Worm (Caenorhabditis elegans) whole organism, young adult: ENCODE results near the gene rmif-2.

ENCODE experiments used
- C06A6.2 ChIP-seq: fragments of 200-800 bp; sonication (Bioruptor generic); conservative IDR thresholded peaks from 2 replicates; pipeline ENCODE4 v1.3.6; 2022; ENCODE audit warnings: missing genetic modification characterization, missing compliant biosample characterization
- Y53F4B.3 ChIP-seq: fragments of 200-800 bp; sonication (Bioruptor generic); IDR thresholded peaks from 2 replicates; pipeline ENCODE4 v1.3.6; 2022; ENCODE audit warnings: missing genetic modification reagents, missing genetic modification characterization, missing compliant biosample characterization
- Y67H2A.10 ChIP-seq: fragments of 200-800 bp; sonication (Bioruptor generic); conservative IDR thresholded peaks from 2 replicates; pipeline ENCODE4 v1.3.6; 2022; ENCODE audit warnings: missing genetic modification reagents, missing genetic modification characterization, missing compliant biosample characterization
- ZK185.1 ChIP-seq: sonication (generic microtip); optimal IDR thresholded peaks from 2 replicates; lab custom pipeline; 2016; ENCODE audit warnings: mild to moderate bottlenecking, missing genetic modification characterization, missing compliant biosample characterization; ENCODE audit not compliant: poor library complexity, severe bottlenecking
- atf-7 ChIP-seq: sonication (generic microtip); optimal IDR thresholded peaks from 2 replicates; lab custom pipeline; 2017; ENCODE audit warnings: mild to moderate bottlenecking, missing genetic modification characterization, missing compliant biosample characterization
- athp-1 ChIP-seq: sonication (generic microtip); optimal IDR thresholded peaks from 2 replicates; lab custom pipeline; 2017; ENCODE audit warnings: mild to moderate bottlenecking, missing genetic modification characterization, missing compliant biosample characterization
- bed-1 ChIP-seq: fragments of 200-800 bp; sonication (Bioruptor generic); IDR thresholded peaks from 2 replicates; pipeline ENCODE4 v1.3.6; 2022; ENCODE audit warnings: missing genetic modification reagents, missing genetic modification characterization, missing compliant biosample characterization
- chd-7 ChIP-seq: sonication (generic microtip); optimal IDR thresholded peaks from 2 replicates; lab custom pipeline; 2016; ENCODE audit warnings: mild to moderate bottlenecking, missing genetic modification characterization, moderate library complexity, missing compliant biosample characterization
- die-1 ChIP-seq: sonication (generic microtip); optimal IDR thresholded peaks from 2 replicates; lab custom pipeline; 2016; ENCODE audit warnings: missing genotype, mild to moderate bottlenecking, missing genetic modification characterization, missing compliant biosample characterization
- fkh-3 ChIP-seq: sonication (generic microtip); optimal IDR thresholded peaks from 2 replicates; lab custom pipeline; 2016; ENCODE audit warnings: mild to moderate bottlenecking, missing genetic modification characterization, missing compliant biosample characterization
- hmg-1.2 ChIP-seq: fragments of 200-800 bp; sonication (Bioruptor generic); IDR thresholded peaks from 2 replicates; pipeline ENCODE4 v1.3.6; 2022; ENCODE audit warnings: missing genetic modification reagents, missing genetic modification characterization, missing compliant biosample characterization
- lin-35 ChIP-seq, 3 experiments: fragments of 150-350 bp in 2 of 3; sonication (generic microtip) in 1 of 3; optimal IDR thresholded peaks; 2 replicates each; lab custom pipeline; 2014 to 2018; ENCODE audit warnings: missing biosample characterization in 3 of 3, missing genetic modification characterization in 3 of 3, missing genetic modification reagents in 3 of 3
- madf-3 ChIP-seq: fragments of 200-800 bp; sonication (Bioruptor generic); IDR thresholded peaks from 2 replicates; pipeline ENCODE4 v1.3.6; 2022; ENCODE audit warnings: missing genetic modification reagents, missing genetic modification characterization, missing compliant biosample characterization
- mxl-1 ChIP-seq: sonication (generic microtip); optimal IDR thresholded peaks from 2 replicates; lab custom pipeline; 2016; ENCODE audit warnings: missing genetic modification characterization, missing compliant biosample characterization
- nfya-1 ChIP-seq: sonication (generic microtip); optimal IDR thresholded peaks from 2 replicates; lab custom pipeline; 2017; ENCODE audit warnings: antibody characterized with exemption, missing compliant biosample characterization, missing genetic modification characterization, borderline replicate concordance; ENCODE audit not compliant: insufficient read depth
- nfya-2 ChIP-seq: fragments of 200-800 bp; sonication (Bioruptor generic); IDR thresholded peaks from 2 replicates; pipeline ENCODE4 v1.3.6; 2022; ENCODE audit warnings: missing genetic modification reagents, missing genetic modification characterization, missing compliant biosample characterization
- nfyb-1 ChIP-seq: fragments of 200-800 bp; sonication (Bioruptor generic); IDR thresholded peaks from 2 replicates; pipeline ENCODE4 v1.3.6; 2022; ENCODE audit warnings: missing genetic modification reagents, missing genetic modification characterization, missing compliant biosample characterization
- nhr-120 ChIP-seq: fragments of 200-800 bp; sonication (Bioruptor generic); IDR thresholded peaks from 2 replicates; pipeline ENCODE4 v1.3.6; 2022; ENCODE audit warnings: missing genetic modification characterization, missing compliant biosample characterization
- nhr-80 ChIP-seq: sonication (generic microtip); optimal IDR thresholded peaks from 2 replicates; lab custom pipeline; 2016; ENCODE audit warnings: missing genetic modification characterization, missing compliant biosample characterization
- pha-4 ChIP-seq: fragments of 150-350 bp; sonication (generic microtip); optimal IDR thresholded peaks from 2 replicates; lab custom pipeline; 2014; ENCODE audit warnings: missing biosample characterization, missing genetic modification reagents, missing genetic modification characterization
- snpc-4 ChIP-seq, 5 experiments: fragments of 150-350 bp in 1 of 5; sonication (generic microtip) in 4 of 5; optimal IDR thresholded peaks; 2 replicates each; lab custom pipeline; 2014 to 2018; ENCODE audit warnings: missing genetic modification characterization in 5 of 5, missing biosample characterization in 3 of 5, antibody characterized with exemption in 2 of 5, mild to moderate bottlenecking in 2 of 5, missing compliant biosample characterization in 2 of 5, missing genotype in 2 of 5, moderate library complexity in 2 of 5, missing genetic modification reagents in 1 of 5
- tbp1 ChIP-seq: fragments of 200-800 bp; sonication (Bioruptor generic); optimal IDR thresholded peaks from 2 replicates; lab custom pipeline; 2018; ENCODE audit warnings: mild to moderate bottlenecking, missing genetic modification characterization, missing compliant biosample characterization
- ztf-25 ChIP-seq: fragments of 200-800 bp; sonication (Bioruptor generic); IDR thresholded peaks from 2 replicates; pipeline ENCODE4 v1.3.6; 2022; ENCODE audit warnings: missing genetic modification reagents, missing genetic modification characterization, missing compliant biosample characterization
- ztf-26 ChIP-seq: sonication (generic microtip); optimal IDR thresholded peaks from 2 replicates; lab custom pipeline; 2017; ENCODE audit warnings: missing genetic modification characterization, missing compliant biosample characterization
- ztf-28 ChIP-seq: fragments of 200-800 bp; sonication (Bioruptor generic); IDR thresholded peaks from 2 replicates; pipeline ENCODE4 v1.3.6; 2022; ENCODE audit warnings: missing genetic modification reagents, missing genetic modification characterization, missing compliant biosample characterization

rmif-2 gene

ce11 chrIV:1216290-1216689 is 33.9 kb downstream of the rmif-2 start, which contains the start of gene W09G12.9:
Gene W09G12.9 (plus strand): TSS chrIV:1216590.
- TF ChIP-seq ztf-25 (GFP tag; lab: Robert Waterston, UW) (no peak), nhr-80 (tag; lab: Kevin White, UChicago) (peak; percentile 40)

- TF ChIP-seq C06A6.2 (GFP tag; lab: Robert Waterston, UW), result no peak
- no peak for TF ChIP-seq tbp1 (GFP tag; lab: Kevin White, UChicago)
- no peak for TF ChIP-seq athp-1 (tag; lab: Kevin White, UChicago)
- TF ChIP-seq hmg-1.2, result peak; percentile 81
These were observed 38.8 kb downstream of the rmif-2 start, which contains the start of gene W09G12.10 for ce11 chrIV:1221167-1221566. Gene W09G12.10 (minus strand): TSS chrIV:1221287.

- TF ChIP-seq chd-7 (tag; lab: Kevin White, UChicago), result no peak
- no peak for TF ChIP-seq bed-1 (GFP tag; lab: Robert Waterston, UW)
- TF ChIP-seq Y67H2A.10 (GFP tag; lab: Robert Waterston, UW), result no peak
- TF ChIP-seq nfya-2 (GFP tag; lab: Robert Waterston, UW), result no peak
- no peak for TF ChIP-seq ztf-26 (tag; lab: Kevin White, UChicago)
- no peak for TF ChIP-seq die-1
- TF ChIP-seq atf-7 (tag; lab: Kevin White, UChicago), result no peak
- TF ChIP-seq ZK185.1 (tag; lab: Kevin White, UChicago), result no peak
- TF ChIP-seq madf-3 (GFP tag; lab: Robert Waterston, UW), result no peak
These were observed 42.4 kb downstream of the rmif-2 start for ce11 chrIV:1224781-1225180.

ce11 chrIV:1225596-1226232 is 43.3 kb downstream of the rmif-2 start, which contains the start of gene W09G12.8:
Gene W09G12.8 (plus strand): TSS chrIV:1226182.
- no peak for TF ChIP-seq lin-35 (GFP tag; optimal IDR thresholded peaks at IDR 0.05; lab: Kevin White, UChicago)
- TF ChIP-seq snpc-4 (GFP tag; optimal IDR thresholded peaks at IDR 0.05; lab: Kevin White, UChicago), result no peak
- TF ChIP-seq snpc-4 (tag; optimal IDR thresholded peaks at IDR 0.05; lab: Kevin White, UChicago), result no peak
- TF ChIP-seq ztf-28 (GFP tag; lab: Robert Waterston, UW), result no peak
- TF ChIP-seq nfya-1 (tag; lab: Kevin White, UChicago), result no peak
- no peak for TF ChIP-seq pha-4 (tag; lab: Kevin White, UChicago)
- TF ChIP-seq nhr-120 (GFP tag; lab: Robert Waterston, UW), result no peak
- no peak for TF ChIP-seq Y53F4B.3 (GFP tag; lab: Robert Waterston, UW)
- TF ChIP-seq fkh-3 (tag; lab: Kevin White, UChicago), result no peak
- TF ChIP-seq, all 124 proteins: peak for 0

- TF ChIP-seq nhr-80 (tag; lab: Kevin White, UChicago) (peak; percentile 48), mxl-1 (tag; lab: Kevin White, UChicago) (no peak)
These were observed 46.3 kb downstream of the rmif-2 start, which contains the start of gene W09G12.7 for ce11 chrIV:1228675-1229130. Gene W09G12.7 (plus strand): TSS chrIV:1229080.

- TF ChIP-seq fkh-3 (tag; lab: Kevin White, UChicago), result no peak
- no peak for TF ChIP-seq nfyb-1 (GFP tag; lab: Robert Waterston, UW)
These were observed 49.2 kb downstream of the rmif-2 start, which contains the start of gene W09G12.6 for ce11 chrIV:1231589-1231988. Gene W09G12.6 (plus strand): TSS chrIV:1231889.
